Worm (Caenorhabditis elegans) whole organism, L3 larva: Measurements from ENCODE around the gene pho-7.
A peak's percentile ranks its signal among the peaks of the same experiment; 100 is the strongest.

ENCODE experiments used
- R02D3.7 ChIP-seq: fragments of 150-350 bp; optimal IDR thresholded peaks from 2 replicates; lab custom pipeline; 2014; ENCODE audit warnings: missing biosample characterization, missing genetic modification characterization
- aly-2 ChIP-seq: fragments of 150-350 bp; optimal IDR thresholded peaks from 2 replicates; lab custom pipeline; 2014; ENCODE audit warnings: missing biosample characterization, missing genetic modification characterization
- ama-1 ChIP-seq: fragments of 150-350 bp; optimal IDR thresholded peaks from 2 replicates; lab custom pipeline; 2018
- ceh-28 ChIP-seq: fragments of 150-350 bp; optimal IDR thresholded peaks from 2 replicates; lab custom pipeline; 2014; ENCODE audit warnings: missing biosample characterization, missing genetic modification reagents, missing genetic modification characterization
- ceh-82 ChIP-seq: fragments of 150-350 bp; optimal IDR thresholded peaks from 2 replicates; lab custom pipeline; 2014; ENCODE audit warnings: missing biosample characterization, missing genetic modification characterization
- daf-12 ChIP-seq: fragments of 150-350 bp; optimal IDR thresholded peaks from 2 replicates; lab custom pipeline; 2014; ENCODE audit warnings: missing biosample characterization, missing genetic modification reagents, missing genetic modification characterization
- egl-5 ChIP-seq: fragments of 150-350 bp; optimal IDR thresholded peaks from 2 replicates; lab custom pipeline; 2017; ENCODE audit warnings: missing biosample characterization, missing genetic modification reagents, missing genetic modification characterization, inconsistent platforms
- elt-1 ChIP-seq: fragments of 150-350 bp; optimal IDR thresholded peaks from 2 replicates; lab custom pipeline; 2014; ENCODE audit warnings: missing biosample characterization, missing genetic modification characterization
- elt-2 ChIP-seq: sonication (generic microtip); optimal IDR thresholded peaks from 2 replicates; lab custom pipeline; 2016; ENCODE audit warnings: missing genetic modification reagents, mild to moderate bottlenecking, missing genetic modification characterization, missing compliant biosample characterization
- elt-3 ChIP-seq, 3 experiments: fragments of 150-350 bp in 1 of 3; sonication (generic microtip) in 2 of 3; optimal IDR thresholded peaks; 2 replicates in 2 of 3; 4 replicates in 1 of 3; lab custom pipeline; 2014 to 2017; ENCODE audit warnings: missing biosample characterization in 3 of 3, missing genetic modification characterization in 3 of 3
- eor-1 ChIP-seq, 2 experiments: fragments of 150-350 bp; optimal IDR thresholded peaks; 2 replicates each; lab custom pipeline; 2014 to 2018; ENCODE audit warnings: missing biosample characterization in 2 of 2, missing genetic modification characterization in 2 of 2
- fkh-2 ChIP-seq: fragments of 150-350 bp; optimal IDR thresholded peaks from 2 replicates; lab custom pipeline; 2014; ENCODE audit warnings: missing biosample characterization, missing genetic modification reagents, missing genetic modification characterization
- fos-1 ChIP-seq: fragments of 150-350 bp; optimal IDR thresholded peaks from 2 replicates; lab custom pipeline; 2014; ENCODE audit warnings: missing biosample characterization, missing genetic modification characterization
- hmg-11 ChIP-seq: sonication (generic microtip); optimal IDR thresholded peaks from 2 replicates; lab custom pipeline; 2016; ENCODE audit warnings: missing genetic modification characterization, missing compliant biosample characterization
- jun-1 ChIP-seq: fragments of 150-350 bp; optimal IDR thresholded peaks from 2 replicates; lab custom pipeline; 2014; ENCODE audit warnings: missing biosample characterization, missing genetic modification reagents, missing genetic modification characterization
- lin-39 ChIP-seq: fragments of 150-350 bp; optimal IDR thresholded peaks from 2 replicates; lab custom pipeline; 2018; ENCODE audit warnings: missing biosample characterization, missing genetic modification reagents, missing genetic modification characterization
- lsy-12 ChIP-seq: sonication (generic microtip); optimal IDR thresholded peaks from 2 replicates; lab custom pipeline; 2016; ENCODE audit warnings: mild to moderate bottlenecking, missing genetic modification characterization, missing compliant biosample characterization
- mdl-1 ChIP-seq: fragments of 150-350 bp; optimal IDR thresholded peaks from 2 replicates; lab custom pipeline; 2014; ENCODE audit warnings: missing biosample characterization, missing genetic modification characterization
- mml-1 ChIP-seq: fragments of 150-350 bp; sonication (generic microtip); optimal IDR thresholded peaks from 3 replicates; lab custom pipeline; 2014; ENCODE audit warnings: missing biosample characterization, missing genetic modification characterization
- nhr-23 ChIP-seq: fragments of 150-350 bp; optimal IDR thresholded peaks from 2 replicates; lab custom pipeline; 2014; ENCODE audit warnings: missing biosample characterization, missing genetic modification reagents, missing genetic modification characterization
- nhr-237 ChIP-seq: fragments of 150-350 bp; optimal IDR thresholded peaks from 2 replicates; lab custom pipeline; 2014; ENCODE audit warnings: missing biosample characterization, missing genetic modification characterization
- nhr-28 ChIP-seq: fragments of 150-350 bp; optimal IDR thresholded peaks from 2 replicates; lab custom pipeline; 2014; ENCODE audit warnings: missing biosample characterization, missing genetic modification characterization
- nhr-67 ChIP-seq: fragments of 150-350 bp; optimal IDR thresholded peaks from 2 replicates; lab custom pipeline; 2014; ENCODE audit warnings: missing biosample characterization, missing genetic modification characterization
- nhr-76 ChIP-seq: fragments of 150-350 bp; sonication (generic microtip); optimal IDR thresholded peaks from 5 replicates; lab custom pipeline; 2014; ENCODE audit warnings: missing biosample characterization, missing genetic modification characterization
- nhr-77 ChIP-seq: fragments of 150-350 bp; optimal IDR thresholded peaks from 2 replicates; lab custom pipeline; 2014; ENCODE audit warnings: missing biosample characterization, missing genetic modification characterization
- pha-4 ChIP-seq: fragments of 150-350 bp; optimal IDR thresholded peaks from 2 replicates; lab custom pipeline; 2014; ENCODE audit warnings: missing biosample characterization, missing genetic modification reagents, missing genetic modification characterization
- pqm-1 ChIP-seq: fragments of 150-350 bp; optimal IDR thresholded peaks from 2 replicates; lab custom pipeline; 2017; ENCODE audit warnings: missing biosample characterization, missing genetic modification characterization, inconsistent platforms
- sea-2 ChIP-seq: fragments of 150-350 bp; sonication (generic microtip); optimal IDR thresholded peaks from 4 replicates; lab custom pipeline; 2014; ENCODE audit warnings: missing biosample characterization, missing genetic modification reagents, missing genetic modification characterization
- skn-1 ChIP-seq: fragments of 150-350 bp; optimal IDR thresholded peaks from 2 replicates; lab custom pipeline; 2014; ENCODE audit warnings: missing biosample characterization, missing genetic modification characterization
- snpc-4 ChIP-seq: fragments of 150-350 bp; optimal IDR thresholded peaks from 2 replicates; lab custom pipeline; 2014; ENCODE audit warnings: missing biosample characterization, missing genetic modification characterization
- unc-62 ChIP-seq: fragments of 150-350 bp; sonication (generic microtip); optimal IDR thresholded peaks from 4 replicates; lab custom pipeline; 2014; ENCODE audit warnings: missing biosample characterization, missing genetic modification reagents, missing genetic modification characterization
- ztf-11 ChIP-seq: fragments of 150-350 bp; optimal IDR thresholded peaks from 2 replicates; lab custom pipeline; 2014; ENCODE audit warnings: missing biosample characterization, missing genetic modification characterization

Gene pho-7

DNA sequence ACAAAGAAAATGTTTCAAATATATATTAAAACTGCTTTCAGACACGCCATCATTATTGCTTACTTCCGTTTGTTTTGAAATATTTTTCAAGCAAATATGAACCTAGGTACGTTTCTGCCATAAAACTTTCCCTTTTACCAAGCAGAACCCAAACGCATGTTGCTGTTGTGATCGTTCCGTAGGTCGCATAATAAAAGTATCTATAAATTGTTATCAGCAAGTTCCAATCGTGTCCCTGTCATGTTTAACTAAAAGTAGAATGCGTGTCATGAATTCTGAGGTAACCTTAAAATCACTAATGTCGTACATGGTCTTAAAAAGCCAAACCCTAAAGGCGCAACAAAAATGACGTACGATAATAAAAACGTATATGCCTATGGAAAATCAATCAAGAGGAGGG, 10.8 kb upstream of the pho-7 start:
- peak; percentile 63 for TF ChIP-seq elt-2 (tag; lab: Kevin White, UChicago)
- peak; percentile 19 for TF ChIP-seq pqm-1
- no peak for TF ChIP-seq egl-5

DNA sequence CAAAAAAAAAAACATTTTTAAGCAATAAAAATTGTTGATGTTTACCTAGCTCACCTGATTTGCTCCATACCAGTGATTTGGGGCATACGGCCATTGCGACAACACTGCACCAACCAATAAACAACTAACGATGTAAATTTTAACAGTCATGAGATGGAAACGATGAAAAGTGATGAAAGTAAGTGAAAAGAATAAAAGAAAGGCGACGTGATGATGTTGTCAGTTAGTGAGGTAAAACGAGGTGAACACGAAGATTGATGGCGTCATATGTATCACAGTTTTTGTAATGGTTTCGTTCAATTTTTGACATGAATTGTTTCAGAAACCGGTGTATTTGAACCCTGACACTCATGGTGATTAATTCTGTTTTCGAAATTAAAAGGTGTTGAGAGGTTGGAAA, 10.0 kb upstream of the pho-7 start, which contains the start of gene K09C8.7:
Gene K09C8.7, minus strand, starts transcription at position 226 of the 400 bp plus-strand sequence.
- TF ChIP-seq elt-3 (tag; optimal IDR thresholded peaks at IDR 0.05; lab: Kevin White, UChicago) = no peak
- TF ChIP-seq elt-2 (tag; lab: Kevin White, UChicago) = no peak
- TF ChIP-seq nhr-28 (tag; lab: Kevin White, UChicago) = no peak
- no peak for TF ChIP-seq ceh-82 (tag; lab: Kevin White, UChicago)
- no peak for TF ChIP-seq fos-1 (tag; lab: Kevin White, UChicago)
- no peak for TF ChIP-seq nhr-77 (tag; lab: Kevin White, UChicago)

DNA sequence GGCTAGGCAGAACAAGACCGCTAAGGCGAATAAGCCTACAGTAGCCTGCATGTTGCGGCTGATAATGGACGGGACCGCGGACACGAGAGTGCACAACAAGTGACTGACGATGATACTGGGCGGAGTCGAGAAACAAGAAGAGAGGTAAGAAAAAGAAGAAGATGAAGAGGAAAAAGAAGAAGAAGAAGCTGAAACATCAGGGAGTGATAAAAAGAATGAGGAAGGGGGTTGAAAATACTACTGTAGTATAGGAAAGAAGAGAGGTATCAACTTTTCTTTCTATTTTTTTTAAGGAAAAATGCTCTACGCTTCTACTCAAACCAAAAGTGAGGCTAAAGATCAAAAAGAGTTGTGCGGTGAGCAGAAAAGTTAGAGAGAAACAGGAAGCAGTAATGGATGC, 7.7 kb upstream of the pho-7 start, which contains the start of gene T21B6.3:
Gene T21B6.3, minus strand, starts transcription at position 101 of the 400 bp plus-strand sequence.
- TF ChIP-seq elt-2 (tag; lab: Kevin White, UChicago) = no peak

DNA sequence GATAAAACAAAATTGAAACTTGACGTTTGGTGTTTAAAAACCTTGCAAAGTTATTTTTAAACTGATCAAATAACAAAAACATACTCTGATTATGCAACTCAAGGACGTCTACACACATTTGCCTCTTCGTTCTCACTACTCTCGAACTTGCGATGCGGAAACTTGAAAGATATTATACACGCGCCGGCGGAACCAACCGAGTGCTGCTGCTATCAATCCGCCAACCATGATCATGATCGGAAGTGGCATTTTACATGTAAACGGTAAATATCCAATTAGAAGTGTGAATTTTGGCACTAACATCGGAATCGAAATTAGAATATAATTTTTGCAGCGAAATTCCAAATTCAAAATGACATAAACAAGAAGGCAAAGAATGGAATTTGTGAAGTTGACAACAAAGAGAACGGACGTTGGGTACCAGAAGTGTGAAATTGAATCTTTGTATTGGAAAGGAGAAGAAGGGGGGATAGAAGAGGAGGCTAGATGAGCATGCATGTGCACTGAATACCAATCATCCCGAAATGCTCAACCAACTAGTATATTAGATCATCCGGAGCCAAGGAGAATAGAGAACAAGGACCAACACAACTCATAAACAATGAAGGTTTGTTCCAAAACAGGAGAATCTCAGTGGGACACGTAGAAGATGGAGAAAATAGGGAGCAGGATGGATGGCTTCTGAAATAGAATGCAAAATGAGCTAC, 7.7 kb downstream of the pho-7 start:
- no peak for TF ChIP-seq skn-1
- no peak for TF ChIP-seq lin-39

DNA sequence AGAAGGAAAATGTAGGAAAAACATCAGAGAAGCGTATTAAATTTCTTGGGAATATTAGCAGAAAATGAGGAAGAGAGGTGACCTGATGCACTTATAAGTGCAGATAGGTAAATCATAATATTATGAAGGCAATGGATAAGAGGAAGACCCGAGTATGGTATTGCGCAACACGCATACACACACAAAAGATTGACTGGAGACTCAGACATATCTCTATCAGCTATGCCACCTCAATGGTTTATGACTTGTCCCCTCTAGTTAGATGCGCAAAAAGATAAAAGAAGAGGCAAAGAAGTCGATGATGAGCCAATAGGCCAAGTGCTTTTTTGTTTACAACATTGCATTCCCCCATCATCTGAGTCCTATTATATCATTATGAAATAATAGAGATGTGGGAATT, 9.1 kb downstream of the pho-7 start:
- no peak for TF ChIP-seq ama-1 (lab: Kevin White, UChicago)
- TF ChIP-seq nhr-23 (tag; lab: Kevin White, UChicago) = no peak
- no peak for TF ChIP-seq elt-2 (tag; lab: Kevin White, UChicago)
- TF ChIP-seq ceh-28 = no peak

DNA sequence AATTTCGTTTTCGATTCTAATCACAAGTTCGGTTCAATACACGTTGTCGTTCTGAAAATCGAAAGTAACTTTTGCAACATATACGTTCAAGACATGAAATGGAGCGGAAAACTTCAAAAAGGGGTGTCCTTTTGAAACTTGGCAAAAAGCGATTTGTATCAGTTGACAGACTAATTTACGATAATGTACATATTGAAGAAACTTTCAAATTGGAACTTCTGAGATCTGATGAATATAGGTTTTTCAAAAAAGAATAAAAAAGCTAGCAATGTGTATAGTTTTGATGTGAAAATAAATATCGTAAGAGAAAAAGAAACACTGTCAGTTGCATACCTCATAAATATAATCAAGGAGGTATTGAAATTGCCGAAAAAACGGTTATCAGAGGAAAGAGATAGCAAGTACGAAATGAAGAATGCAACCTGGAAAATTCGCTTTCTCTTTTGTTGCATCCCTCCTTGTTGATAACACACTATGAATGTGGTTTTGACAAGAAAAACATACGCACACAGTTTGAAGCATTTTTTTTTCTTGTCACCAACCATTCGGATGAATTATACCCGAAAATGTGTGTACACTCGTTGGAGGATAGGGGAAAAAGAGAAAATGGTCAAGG, 12.1 kb downstream of the pho-7 start, which contains the start of gene dgn-1:
Gene dgn-1, minus strand, starts transcription at position 51 of the 616 bp plus-strand sequence.
- TF ChIP-seq elt-1 (tag; lab: Kevin White, UChicago) (no peak), daf-12 (tag; lab: Kevin White, UChicago) (no peak), elt-2 (tag; lab: Kevin White, UChicago) (peak; percentile 56), sea-2 (GFP tag; lab: Kevin White, UChicago) (no peak), pha-4 (peak; percentile 26), lin-39 (no peak), nhr-237 (tag; lab: Kevin White, UChicago) (no peak), nhr-67 (tag; lab: Kevin White, UChicago) (no peak), eor-1 (tag; optimal IDR thresholded peaks at IDR 0.05; lab: Kevin White, UChicago) (no peak), lsy-12 (tag; lab: Kevin White, UChicago) (no peak), pqm-1 (no peak), unc-62 (no peak), nhr-77 (tag; lab: Kevin White, UChicago) (no peak)

DNA sequence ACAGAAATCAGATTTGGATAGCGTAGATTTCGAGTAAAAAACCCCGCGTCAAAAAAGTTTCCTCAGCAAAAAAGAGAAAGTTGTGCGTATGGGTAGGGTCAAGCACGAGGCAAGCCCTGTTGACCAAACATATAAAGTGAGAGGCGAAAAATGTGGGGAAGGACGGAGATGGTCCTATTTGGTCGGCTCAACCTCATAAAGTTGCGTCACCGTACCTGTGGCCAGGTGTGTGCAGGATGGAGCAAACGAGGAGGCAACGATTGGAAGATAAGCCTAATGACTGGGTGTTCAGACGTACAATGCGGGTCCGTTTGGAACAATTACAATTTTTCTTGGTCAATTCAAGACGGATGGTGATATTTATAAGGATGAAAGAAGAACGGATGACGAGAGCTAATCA, 14.0 kb downstream of the pho-7 start:
- TF ChIP-seq nhr-76 (no peak), aly-2 (tag; lab: Kevin White, UChicago) (no peak), jun-1 (tag; lab: Kevin White, UChicago) (no peak), hmg-11 (tag; lab: Kevin White, UChicago) (no peak), mdl-1 (tag; lab: Kevin White, UChicago) (no peak), pqm-1 (no peak), pha-4 (no peak), nhr-67 (tag; lab: Kevin White, UChicago) (no peak), ztf-11 (tag; lab: Kevin White, UChicago) (no peak), eor-1 (tag; optimal IDR thresholded peaks at IDR 0.05; lab: Kevin White, UChicago) (no peak), nhr-237 (tag; lab: Kevin White, UChicago) (no peak), snpc-4 (tag; lab: Kevin White, UChicago) (no peak), fkh-2 (tag; lab: Kevin White, UChicago) (no peak), ama-1 (lab: Kevin White, UChicago) (no peak), mml-1 (tag; lab: Kevin White, UChicago) (no peak), R02D3.7 (no peak), skn-1 (no peak), egl-5 (no peak)
